Worm (Caenorhabditis elegans): ENCODE results near the gene clec-70.

Gene clec-70

DNA sequence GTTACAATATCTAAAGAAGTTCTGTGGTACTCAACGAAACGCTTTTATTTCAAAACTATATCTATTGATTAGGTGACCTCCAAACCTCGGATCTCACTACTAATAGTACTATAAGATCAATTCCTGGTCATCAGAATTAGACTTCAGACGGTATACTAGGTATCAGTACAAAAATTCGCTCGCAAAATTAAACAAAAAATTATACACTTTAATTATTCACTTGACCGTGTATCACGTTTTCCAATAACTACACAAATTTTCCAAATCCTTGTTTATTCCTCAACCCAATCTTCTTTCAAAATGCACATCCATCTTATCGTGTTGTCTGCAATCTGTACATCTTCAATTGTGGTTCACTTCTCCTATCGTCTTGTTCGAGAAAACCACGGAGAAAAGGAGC, 14.3 kb upstream of the clec-70 start, which contains the start of gene F56D6.23:
F56D6.23 (plus strand) TSS at position 301 of the 400 bp plus-strand sequence.
- no peak for TF ChIP-seq flt-1 (GFP tag; IDR thresholded peaks at IDR 0.05)
- TF ChIP-seq hmbx-1 (tag; optimal IDR thresholded peaks at IDR 0.05): no peak
- no peak for TF ChIP-seq F13C5.2 (tag; optimal IDR thresholded peaks at IDR 0.05)
- TF ChIP-seq ceh-13 (GFP tag; optimal IDR thresholded peaks at IDR 0.05): no peak
- TF ChIP-seq ama-1 (optimal IDR thresholded peaks at IDR 0.05): no peak
- TF ChIP-seq hmg-4 (GFP tag; optimal IDR thresholded peaks at IDR 0.05): no peak
- TF ChIP-seq sea-1 (GFP tag; conservative IDR thresholded peaks at IDR 0.05): no peak
- no peak for TF ChIP-seq tbx-37 (GFP tag; conservative IDR thresholded peaks at IDR 0.05)
- no peak for TF ChIP-seq pes-1 (GFP tag; IDR thresholded peaks at IDR 0.05)
- no peak for TF ChIP-seq tbx-11 (GFP tag; IDR thresholded peaks at IDR 0.05)
- no peak for TF ChIP-seq tra-4 (tag; optimal IDR thresholded peaks at IDR 0.05)
- TF ChIP-seq ets-7 (tag; optimal IDR thresholded peaks at IDR 0.05): no peak
- TF ChIP-seq ceh-36 (tag; optimal IDR thresholded peaks at IDR 0.05): no peak
- TF ChIP-seq aly-1 (tag; optimal IDR thresholded peaks at IDR 0.05): no peak
- no peak for TF ChIP-seq hnd-1 (tag; optimal IDR thresholded peaks at IDR 0.05)

DNA sequence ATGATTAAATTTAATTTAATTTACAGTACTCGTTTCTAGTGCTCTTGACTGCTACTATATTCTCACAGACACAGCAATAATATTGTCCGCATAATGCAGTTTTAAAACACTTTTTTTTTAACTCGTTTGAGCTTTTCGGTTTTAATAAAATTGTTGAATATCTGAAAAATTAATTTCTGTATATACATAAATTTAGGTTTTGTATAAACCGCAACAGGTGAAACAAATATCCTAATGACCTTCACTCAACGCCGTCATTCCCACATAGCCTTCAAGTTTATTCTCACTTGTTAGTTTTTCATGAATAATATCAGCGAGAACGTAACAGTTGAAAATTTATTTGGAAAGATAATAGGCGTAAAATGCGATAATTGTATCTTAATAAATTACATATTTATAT, 13.0 kb upstream of the clec-70 start, which contains the start of gene srz-19:
srz-19 (plus strand) TSS at position 301 of the 400 bp plus-strand sequence.
- no peak for TF ChIP-seq scrt-1 (GFP tag; IDR thresholded peaks at IDR 0.05)
- no peak for TF ChIP-seq tbx-37 (GFP tag; conservative IDR thresholded peaks at IDR 0.05)
- no peak for TF ChIP-seq pes-1 (GFP tag; IDR thresholded peaks at IDR 0.05)
- no peak for TF ChIP-seq F13C5.2 (tag; optimal IDR thresholded peaks at IDR 0.05)
- no peak for TF ChIP-seq sea-1 (GFP tag; conservative IDR thresholded peaks at IDR 0.05)
- TF ChIP-seq flt-1 (GFP tag; IDR thresholded peaks at IDR 0.05): no peak
- TF ChIP-seq tra-4 (tag; optimal IDR thresholded peaks at IDR 0.05): no peak
- no peak for TF ChIP-seq hmbx-1 (tag; optimal IDR thresholded peaks at IDR 0.05)
- no peak for TF ChIP-seq hmg-4 (GFP tag; optimal IDR thresholded peaks at IDR 0.05)
- no peak for TF ChIP-seq ama-1 (optimal IDR thresholded peaks at IDR 0.05)

DNA sequence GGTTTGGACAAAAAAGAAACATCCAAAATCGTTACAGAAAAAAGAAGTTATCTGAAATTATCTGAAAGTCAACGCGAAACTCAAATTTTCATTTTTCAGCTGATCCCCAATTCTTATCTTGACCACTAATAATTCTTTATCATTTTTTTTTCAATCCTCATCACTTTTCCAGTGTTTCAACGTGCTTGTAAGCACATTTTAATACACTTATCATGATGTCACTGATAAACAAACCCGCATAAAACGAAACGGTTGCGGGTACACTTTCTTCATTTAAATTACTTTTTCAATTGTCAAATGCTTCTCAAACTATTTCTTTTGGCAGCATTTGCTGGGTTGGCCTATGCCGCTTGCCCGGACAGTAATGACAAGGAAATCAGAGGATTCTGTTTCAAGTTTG, 10.6 kb upstream of the clec-70 start, which contains the start of gene clec-67:
clec-67 (plus strand) TSS at position 268 of the 400 bp plus-strand sequence.
- TF ChIP-seq hmbx-1 (tag; optimal IDR thresholded peaks at IDR 0.05): no peak
- no peak for TF ChIP-seq B0310.2 (tag; optimal IDR thresholded peaks at IDR 0.05)
- no peak for TF ChIP-seq tbx-11 (GFP tag; IDR thresholded peaks at IDR 0.05)
- TF ChIP-seq ets-7 (tag; optimal IDR thresholded peaks at IDR 0.05): no peak

DNA sequence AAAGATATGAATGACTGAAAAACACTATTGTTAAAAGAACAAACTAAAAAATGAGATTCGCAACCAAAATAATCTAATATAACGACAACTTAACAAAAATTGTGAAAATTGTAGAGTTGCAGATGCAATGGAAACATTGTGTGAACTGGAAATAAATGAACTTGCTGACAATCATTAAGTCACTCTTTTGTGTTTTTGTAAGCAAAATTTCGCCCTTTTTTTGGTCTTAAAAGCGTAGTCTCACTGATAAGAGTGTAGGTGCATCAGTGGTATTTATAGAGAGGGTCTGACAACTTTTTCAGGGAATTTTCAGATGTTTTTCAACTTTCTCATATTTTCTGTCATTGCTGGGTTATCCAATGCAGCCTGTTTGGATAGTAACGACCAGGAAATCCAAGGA, 6.4 kb upstream of the clec-70 start, which contains the start of gene clec-68:
clec-68 (plus strand) TSS at position 301 of the 400 bp plus-strand sequence.
- TF ChIP-seq F13C5.2 (tag; optimal IDR thresholded peaks at IDR 0.05) (no peak), tbx-11 (GFP tag; IDR thresholded peaks at IDR 0.05) (no peak), ama-1 (optimal IDR thresholded peaks at IDR 0.05) (no peak), aly-1 (tag; optimal IDR thresholded peaks at IDR 0.05) (no peak), scrt-1 (GFP tag; IDR thresholded peaks at IDR 0.05) (no peak), B0310.2 (tag; optimal IDR thresholded peaks at IDR 0.05) (no peak), pes-1 (GFP tag; IDR thresholded peaks at IDR 0.05) (no peak), tra-4 (tag; optimal IDR thresholded peaks at IDR 0.05) (no peak), flt-1 (GFP tag; IDR thresholded peaks at IDR 0.05) (no peak), hnd-1 (tag; optimal IDR thresholded peaks at IDR 0.05) (no peak), ets-7 (tag; optimal IDR thresholded peaks at IDR 0.05) (no peak), hmg-4 (GFP tag; optimal IDR thresholded peaks at IDR 0.05) (no peak), hmbx-1 (tag; optimal IDR thresholded peaks at IDR 0.05) (no peak), ceh-13 (GFP tag; optimal IDR thresholded peaks at IDR 0.05) (no peak)

DNA sequence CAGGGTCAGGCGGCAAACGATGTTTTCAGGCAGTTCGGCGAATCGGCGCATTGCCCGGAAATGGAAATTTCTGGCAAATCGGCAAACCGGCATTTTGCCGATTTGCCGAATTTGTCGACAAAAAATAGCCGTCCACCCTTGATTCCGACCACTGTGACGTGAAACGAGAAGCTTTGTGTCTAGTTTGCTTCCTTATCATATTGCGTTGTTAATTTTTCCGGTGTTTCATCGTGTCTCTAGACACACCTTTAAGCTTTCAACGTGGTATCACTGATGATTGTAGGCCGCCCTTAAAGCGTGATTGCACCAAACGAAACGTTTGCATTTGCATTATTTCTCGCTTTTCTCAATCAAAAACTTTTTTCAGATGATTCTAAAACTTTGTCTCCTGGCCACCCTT, 4.6 kb downstream of the clec-70 start, which contains the start of gene clec-71:
clec-71 (plus strand) TSS at position 362 of the 400 bp plus-strand sequence.
- TF ChIP-seq hmg-4 (GFP tag; optimal IDR thresholded peaks at IDR 0.05): no peak
- no peak for TF ChIP-seq hmbx-1 (tag; optimal IDR thresholded peaks at IDR 0.05)
- no peak for TF ChIP-seq ceh-13 (GFP tag; optimal IDR thresholded peaks at IDR 0.05)
- TF ChIP-seq aly-1 (tag; optimal IDR thresholded peaks at IDR 0.05): no peak
- TF ChIP-seq F13C5.2 (tag; optimal IDR thresholded peaks at IDR 0.05): no peak
- TF ChIP-seq scrt-1 (GFP tag; IDR thresholded peaks at IDR 0.05): no peak

DNA sequence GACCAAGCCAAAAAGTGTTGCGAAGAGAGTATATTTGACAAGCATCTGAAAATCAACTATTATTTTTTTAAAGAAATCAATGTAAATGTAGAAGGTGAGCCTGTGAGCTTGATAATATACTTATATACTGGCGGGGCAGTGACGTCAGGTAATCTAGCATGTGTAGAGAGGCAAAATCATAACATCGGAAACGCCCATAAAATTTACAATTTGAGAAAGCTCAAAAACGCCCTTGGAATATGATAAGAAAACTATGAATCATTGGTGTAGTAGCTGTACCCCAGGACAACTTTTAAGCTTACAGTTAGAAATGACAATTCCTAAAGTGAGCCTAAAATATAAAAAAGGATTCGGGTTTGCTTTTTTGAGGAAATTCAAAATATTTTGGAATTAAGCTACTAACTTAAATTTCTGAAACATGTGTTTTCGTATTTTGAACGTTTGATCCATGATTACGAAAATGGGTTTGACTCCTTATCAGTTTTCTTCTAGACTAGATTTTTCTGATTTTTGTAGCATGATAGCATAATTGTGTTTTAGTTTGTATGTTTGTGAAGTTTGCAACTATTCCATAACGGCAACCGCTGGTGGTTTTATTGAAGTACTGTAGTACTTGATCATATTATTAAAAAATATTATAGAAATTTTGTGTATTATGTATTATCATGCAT, 9.3 kb downstream of the clec-70 start, which contains the start of gene clec-174:
clec-174 (minus strand) TSS at position 51 of the 671 bp plus-strand sequence.
- no peak for TF ChIP-seq tra-4 (tag; optimal IDR thresholded peaks at IDR 0.05)
- no peak for TF ChIP-seq ets-7 (tag; optimal IDR thresholded peaks at IDR 0.05)
- TF ChIP-seq hnd-1 (tag; optimal IDR thresholded peaks at IDR 0.05): no peak
- TF ChIP-seq hmbx-1 (tag; optimal IDR thresholded peaks at IDR 0.05): no peak
- no peak for TF ChIP-seq scrt-1 (GFP tag; IDR thresholded peaks at IDR 0.05)
- TF ChIP-seq pes-1 (GFP tag; IDR thresholded peaks at IDR 0.05): no peak
- TF ChIP-seq tbx-11 (GFP tag; IDR thresholded peaks at IDR 0.05): no peak
- no peak for TF ChIP-seq ceh-13 (GFP tag; optimal IDR thresholded peaks at IDR 0.05)
- TF ChIP-seq ama-1 (optimal IDR thresholded peaks at IDR 0.05): no peak
- TF ChIP-seq ceh-36 (tag; optimal IDR thresholded peaks at IDR 0.05): no peak
- no peak for TF ChIP-seq tbx-37 (GFP tag; conservative IDR thresholded peaks at IDR 0.05)
- TF ChIP-seq F13C5.2 (tag; optimal IDR thresholded peaks at IDR 0.05): no peak
- no peak for TF ChIP-seq sea-1 (GFP tag; conservative IDR thresholded peaks at IDR 0.05)
- TF ChIP-seq B0310.2 (tag; optimal IDR thresholded peaks at IDR 0.05): no peak
- no peak for TF ChIP-seq aly-1 (tag; optimal IDR thresholded peaks at IDR 0.05)
- TF ChIP-seq hmg-4 (GFP tag; optimal IDR thresholded peaks at IDR 0.05): no peak
- TF ChIP-seq flt-1 (GFP tag; IDR thresholded peaks at IDR 0.05): no peak

DNA sequence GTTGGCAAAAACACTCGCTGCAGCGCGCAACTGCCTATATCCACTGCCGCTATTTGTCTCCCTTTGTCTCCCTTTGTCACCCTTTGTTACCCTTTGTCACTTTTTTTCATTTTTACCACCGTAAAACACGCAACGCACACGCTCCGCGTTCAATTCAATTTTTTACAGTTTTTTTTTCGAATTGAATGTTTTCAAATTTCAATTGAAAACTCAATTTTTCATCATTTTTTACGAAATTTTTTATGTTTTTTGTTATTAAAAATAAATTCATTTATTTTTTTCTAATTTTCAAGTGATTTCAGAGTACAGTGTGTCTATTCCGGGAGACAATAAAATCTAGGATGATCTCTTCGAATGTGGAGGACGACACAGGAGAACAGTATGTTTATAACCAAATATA, 10.5 kb downstream of the clec-70 start, which contains the start of gene Y46C8AL.11:
Y46C8AL.11 (plus strand) TSS at position 301 of the 400 bp plus-strand sequence.
- no peak for TF ChIP-seq hnd-1 (tag; optimal IDR thresholded peaks at IDR 0.05)
- TF ChIP-seq tbx-37 (GFP tag; conservative IDR thresholded peaks at IDR 0.05): no peak
- TF ChIP-seq tra-4 (tag; optimal IDR thresholded peaks at IDR 0.05): no peak
- TF ChIP-seq ceh-13 (GFP tag; optimal IDR thresholded peaks at IDR 0.05): no peak
- no peak for TF ChIP-seq flt-1 (GFP tag; IDR thresholded peaks at IDR 0.05)
- TF ChIP-seq F13C5.2 (tag; optimal IDR thresholded peaks at IDR 0.05): no peak
- no peak for TF ChIP-seq B0310.2 (tag; optimal IDR thresholded peaks at IDR 0.05)
- no peak for TF ChIP-seq sea-1 (GFP tag; conservative IDR thresholded peaks at IDR 0.05)
- TF ChIP-seq aly-1 (tag; optimal IDR thresholded peaks at IDR 0.05): no peak
